Fruit fly (Drosophila melanogaster) whole organism, pupa: ENCODE measurements around the gene CG34310.

Source experiments
- CG32121 ChIP-seq: fragments of 200-800 bp; sonication (Bioruptor generic); IDR thresholded peaks from 2 replicates; pipeline ENCODE4 v1.3.6; 2022; ENCODE audit warnings: missing biosample characterization, missing genetic modification characterization
- CG8159 ChIP-seq: fragments of 200-800 bp; sonication (Bioruptor generic); optimal IDR thresholded peaks from 3 replicates; lab custom pipeline; 2018; ENCODE audit warnings: missing biosample characterization, mild to moderate bottlenecking, missing genetic modification characterization, moderate library complexity
- EcR ChIP-seq: fragments of 200-800 bp; sonication (Bioruptor generic); optimal IDR thresholded peaks from 3 replicates; lab custom pipeline; 2019; ENCODE audit warnings: missing biosample characterization, missing genetic modification characterization, mild to moderate bottlenecking, moderate library complexity, missing genetic modification reagents
- gl ChIP-seq: fragments of 200-800 bp; sonication (Bioruptor generic); optimal IDR thresholded peaks from 2 replicates; lab custom pipeline; 2018; ENCODE audit warnings: missing biosample characterization, mild to moderate bottlenecking, missing genetic modification characterization

DNA sequence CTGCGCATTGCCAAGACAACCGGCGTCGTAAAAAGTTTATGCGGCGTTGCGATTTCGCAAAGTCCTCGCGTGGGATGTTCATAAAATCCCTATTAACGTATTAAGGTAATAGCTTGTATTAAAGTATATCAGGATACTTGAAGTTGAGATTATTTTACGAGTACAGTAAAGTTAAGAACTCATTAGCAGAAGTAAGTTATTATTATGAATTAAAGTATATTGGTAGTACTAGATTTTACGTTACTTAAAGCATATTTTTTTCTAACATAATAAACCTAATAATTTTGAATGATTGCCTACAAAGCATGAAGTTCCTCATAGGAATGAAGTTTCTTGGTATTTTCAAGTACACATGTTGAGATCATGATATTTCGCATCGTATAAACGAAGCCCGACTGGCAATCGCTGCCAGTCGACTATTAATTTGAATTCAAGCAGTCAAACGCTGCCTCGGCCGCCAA lies 30.4 kb downstream of the CG34310 start:
- TF ChIP-seq CG32121 (GFP tag; lab: Robert Waterston, UW) (no peak), EcR (GFP tag; lab: Kevin White, UChicago) (no peak), gl (no peak), CG8159 (tag; lab: Kevin White, UChicago) (peak; percentile 83)
